Worm (Caenorhabditis elegans) whole organism, L3 larva: ENCODE data around the gene fat-6.

Source experiments
- R02D3.7 ChIP-seq: fragments of 150-350 bp; optimal IDR thresholded peaks from 2 replicates; lab custom pipeline; 2014; ENCODE audit warnings: missing biosample characterization, missing genetic modification characterization
- aly-2 ChIP-seq: fragments of 150-350 bp; optimal IDR thresholded peaks from 2 replicates; lab custom pipeline; 2014; ENCODE audit warnings: missing biosample characterization, missing genetic modification characterization
- ama-1 ChIP-seq: fragments of 150-350 bp; optimal IDR thresholded peaks from 2 replicates; lab custom pipeline; 2018
- ceh-16 ChIP-seq: sonication (generic microtip); optimal IDR thresholded peaks from 2 replicates; lab custom pipeline; 2017; ENCODE audit warnings: missing biosample characterization, missing genetic modification characterization
- ceh-82 ChIP-seq: fragments of 150-350 bp; optimal IDR thresholded peaks from 2 replicates; lab custom pipeline; 2014; ENCODE audit warnings: missing biosample characterization, missing genetic modification characterization
- egl-27 ChIP-seq: sonication (generic microtip); optimal IDR thresholded peaks from 4 replicates; lab custom pipeline; 2017; ENCODE audit warnings: missing biosample characterization, missing genetic modification reagents, missing genetic modification characterization
- egl-5 ChIP-seq: fragments of 150-350 bp; optimal IDR thresholded peaks from 2 replicates; lab custom pipeline; 2017; ENCODE audit warnings: missing biosample characterization, missing genetic modification reagents, missing genetic modification characterization, inconsistent platforms
- elt-1 ChIP-seq: fragments of 150-350 bp; optimal IDR thresholded peaks from 2 replicates; lab custom pipeline; 2014; ENCODE audit warnings: missing biosample characterization, missing genetic modification characterization
- elt-2 ChIP-seq: sonication (generic microtip); optimal IDR thresholded peaks from 2 replicates; lab custom pipeline; 2016; ENCODE audit warnings: missing genetic modification reagents, mild to moderate bottlenecking, missing genetic modification characterization, missing compliant biosample characterization
- elt-3 ChIP-seq, 3 experiments: fragments of 150-350 bp in 1 of 3; sonication (generic microtip) in 2 of 3; optimal IDR thresholded peaks; 2 replicates in 2 of 3; 4 replicates in 1 of 3; lab custom pipeline; 2014 to 2017; ENCODE audit warnings: missing biosample characterization in 3 of 3, missing genetic modification characterization in 3 of 3
- fkh-10 ChIP-seq: sonication (generic microtip); optimal IDR thresholded peaks from 2 replicates; lab custom pipeline; 2017; ENCODE audit warnings: missing biosample characterization, missing genetic modification reagents, missing genetic modification characterization
- fkh-2 ChIP-seq: fragments of 150-350 bp; optimal IDR thresholded peaks from 2 replicates; lab custom pipeline; 2014; ENCODE audit warnings: missing biosample characterization, missing genetic modification reagents, missing genetic modification characterization
- fos-1 ChIP-seq: fragments of 150-350 bp; optimal IDR thresholded peaks from 2 replicates; lab custom pipeline; 2014; ENCODE audit warnings: missing biosample characterization, missing genetic modification characterization
- hmg-11 ChIP-seq: sonication (generic microtip); optimal IDR thresholded peaks from 2 replicates; lab custom pipeline; 2016; ENCODE audit warnings: missing genetic modification characterization, missing compliant biosample characterization
- jun-1 ChIP-seq: fragments of 150-350 bp; optimal IDR thresholded peaks from 2 replicates; lab custom pipeline; 2014; ENCODE audit warnings: missing biosample characterization, missing genetic modification reagents, missing genetic modification characterization
- lsy-12 ChIP-seq: sonication (generic microtip); optimal IDR thresholded peaks from 2 replicates; lab custom pipeline; 2016; ENCODE audit warnings: mild to moderate bottlenecking, missing genetic modification characterization, missing compliant biosample characterization
- mdl-1 ChIP-seq: fragments of 150-350 bp; optimal IDR thresholded peaks from 2 replicates; lab custom pipeline; 2014; ENCODE audit warnings: missing biosample characterization, missing genetic modification characterization
- mml-1 ChIP-seq: fragments of 150-350 bp; sonication (generic microtip); optimal IDR thresholded peaks from 3 replicates; lab custom pipeline; 2014; ENCODE audit warnings: missing biosample characterization, missing genetic modification characterization
- nfya-1 ChIP-seq: sonication (generic microtip); optimal IDR thresholded peaks from 2 replicates; lab custom pipeline; 2017; ENCODE audit warnings: missing genetic modification characterization, mild to moderate bottlenecking, missing compliant biosample characterization, antibody characterized with exemption, moderate library complexity; ENCODE audit not compliant: insufficient read depth
- nhr-11 ChIP-seq: fragments of 150-350 bp; optimal IDR thresholded peaks from 2 replicates; lab custom pipeline; 2014; ENCODE audit warnings: missing biosample characterization, missing genetic modification characterization
- nhr-12 ChIP-seq: fragments of 150-350 bp; optimal IDR thresholded peaks from 2 replicates; lab custom pipeline; 2014; ENCODE audit warnings: missing biosample characterization, missing genetic modification characterization
- nhr-23 ChIP-seq: fragments of 150-350 bp; optimal IDR thresholded peaks from 2 replicates; lab custom pipeline; 2014; ENCODE audit warnings: missing biosample characterization, missing genetic modification reagents, missing genetic modification characterization
- nhr-237 ChIP-seq: fragments of 150-350 bp; optimal IDR thresholded peaks from 2 replicates; lab custom pipeline; 2014; ENCODE audit warnings: missing biosample characterization, missing genetic modification characterization
- nhr-25 ChIP-seq: sonication (generic microtip); optimal IDR thresholded peaks from 2 replicates; lab custom pipeline; 2017; ENCODE audit warnings: missing biosample characterization, missing genetic modification characterization
- nhr-28 ChIP-seq: fragments of 150-350 bp; optimal IDR thresholded peaks from 2 replicates; lab custom pipeline; 2014; ENCODE audit warnings: missing biosample characterization, missing genetic modification characterization
- nhr-43 ChIP-seq: sonication (generic microtip); optimal IDR thresholded peaks from 2 replicates; lab custom pipeline; 2016; ENCODE audit warnings: mild to moderate bottlenecking, missing genetic modification characterization, missing compliant biosample characterization; ENCODE audit not compliant: poor library complexity, severe bottlenecking
- nhr-67 ChIP-seq: fragments of 150-350 bp; optimal IDR thresholded peaks from 2 replicates; lab custom pipeline; 2014; ENCODE audit warnings: missing biosample characterization, missing genetic modification characterization
- nhr-76 ChIP-seq: fragments of 150-350 bp; sonication (generic microtip); optimal IDR thresholded peaks from 5 replicates; lab custom pipeline; 2014; ENCODE audit warnings: missing biosample characterization, missing genetic modification characterization
- pqm-1 ChIP-seq: fragments of 150-350 bp; optimal IDR thresholded peaks from 2 replicates; lab custom pipeline; 2017; ENCODE audit warnings: missing biosample characterization, missing genetic modification characterization, inconsistent platforms
- sea-2 ChIP-seq: fragments of 150-350 bp; sonication (generic microtip); optimal IDR thresholded peaks from 4 replicates; lab custom pipeline; 2014; ENCODE audit warnings: missing biosample characterization, missing genetic modification reagents, missing genetic modification characterization
- snpc-4 ChIP-seq: fragments of 150-350 bp; optimal IDR thresholded peaks from 2 replicates; lab custom pipeline; 2014; ENCODE audit warnings: missing biosample characterization, missing genetic modification characterization
- tbx-2 ChIP-seq: sonication (generic microtip); optimal IDR thresholded peaks from 2 replicates; lab custom pipeline; 2016; ENCODE audit warnings: mild to moderate bottlenecking, missing genetic modification characterization, missing compliant biosample characterization
- unc-39 ChIP-seq: sonication (generic microtip); optimal IDR thresholded peaks from 4 replicates; lab custom pipeline; 2017; ENCODE audit warnings: missing biosample characterization, missing genetic modification characterization
- unc-62 ChIP-seq: fragments of 150-350 bp; sonication (generic microtip); optimal IDR thresholded peaks from 4 replicates; lab custom pipeline; 2014; ENCODE audit warnings: missing biosample characterization, missing genetic modification reagents, missing genetic modification characterization
- zag-1 ChIP-seq: fragments of 150-350 bp; optimal IDR thresholded peaks from 2 replicates; lab custom pipeline; 2014; ENCODE audit warnings: missing biosample characterization, missing genetic modification characterization
- ztf-11 ChIP-seq: fragments of 150-350 bp; optimal IDR thresholded peaks from 2 replicates; lab custom pipeline; 2014; ENCODE audit warnings: missing biosample characterization, missing genetic modification characterization
- ztf-4 ChIP-seq: fragments of 150-350 bp; optimal IDR thresholded peaks from 2 replicates; lab custom pipeline; 2014; ENCODE audit warnings: missing biosample characterization, missing genetic modification characterization

fat-6 gene

ce11 chrIV:11903676-11904075 is 11.8 kb downstream of the fat-6 start:
- TF ChIP-seq nhr-43 (peak; percentile 61), egl-5 (tag; lab: Kevin White, UChicago) (no peak), elt-1 (tag; lab: Kevin White, UChicago) (peak; percentile 70)

ce11 chrIV:11902832-11903231 is 12.7 kb downstream of the fat-6 start:
- peak; percentile 20 for TF ChIP-seq nhr-23 (tag; lab: Kevin White, UChicago)
- peak; percentile 6 for TF ChIP-seq nhr-25 (tag; lab: Kevin White, UChicago)
- peak; percentile 82 for TF ChIP-seq nhr-43
- peak; percentile 2 for TF ChIP-seq nfya-1 (tag; lab: Kevin White, UChicago)
- TF ChIP-seq elt-2 (tag; lab: Kevin White, UChicago) = no peak

- peak; percentile 36 for TF ChIP-seq nhr-23 (tag; lab: Kevin White, UChicago)
- TF ChIP-seq elt-3 (tag; optimal IDR thresholded peaks at IDR 0.05; lab: Kevin White, UChicago) = peak in 1 of 3 experiments; percentile 55
- peak; percentile 41 for TF ChIP-seq nhr-25 (tag; lab: Kevin White, UChicago)
- TF ChIP-seq zag-1 (tag; lab: Kevin White, UChicago) = no peak
- TF ChIP-seq nhr-43 = peak; percentile 94
- TF ChIP-seq lsy-12 (tag; lab: Kevin White, UChicago) = no peak
- TF ChIP-seq sea-2 (GFP tag; lab: Kevin White, UChicago) = no peak
Observed at ce11 chrIV:11901215-11901614, 14.3 kb downstream of the fat-6 start.

- TF ChIP-seq fos-1 (tag; lab: Kevin White, UChicago) (no peak), nhr-43 (peak; percentile 78), nhr-23 (tag; lab: Kevin White, UChicago) (peak; percentile 64), elt-1 (tag; lab: Kevin White, UChicago) (peak; percentile 94)
Observed at ce11 chrIV:11900399-11900798, 15.1 kb downstream of the fat-6 start.

- TF ChIP-seq elt-3 (tag; optimal IDR thresholded peaks at IDR 0.05; lab: Kevin White, UChicago) = peak in 1 of 3 experiments; percentile 72
- no peak for TF ChIP-seq ama-1 (lab: Kevin White, UChicago)
- TF ChIP-seq fos-1 (tag; lab: Kevin White, UChicago) = no peak
- TF ChIP-seq nhr-67 (tag; lab: Kevin White, UChicago) = no peak
- peak; percentile 40 for TF ChIP-seq tbx-2 (tag; lab: Kevin White, UChicago)
- no peak for TF ChIP-seq sea-2 (GFP tag; lab: Kevin White, UChicago)
- no peak for TF ChIP-seq nhr-76 (tag; lab: Kevin White, UChicago)
- TF ChIP-seq egl-5 (tag; lab: Kevin White, UChicago) = no peak
- TF ChIP-seq elt-2 (tag; lab: Kevin White, UChicago) = no peak
- no peak for TF ChIP-seq pqm-1 (tag; lab: Kevin White, UChicago)
- peak; percentile 64 for TF ChIP-seq nhr-23 (tag; lab: Kevin White, UChicago)
- peak; percentile 48 for TF ChIP-seq nhr-25 (tag; lab: Kevin White, UChicago)
- TF ChIP-seq nhr-43 = peak; percentile 98
- TF ChIP-seq nhr-28 (tag; lab: Kevin White, UChicago) = no peak
- TF ChIP-seq unc-39 = no peak
- no peak for TF ChIP-seq elt-1 (tag; lab: Kevin White, UChicago)
- no peak for TF ChIP-seq aly-2 (tag; lab: Kevin White, UChicago)
- no peak for TF ChIP-seq ztf-11 (tag; lab: Kevin White, UChicago)
- TF ChIP-seq nfya-1 (tag; lab: Kevin White, UChicago) = peak; percentile 8
- TF ChIP-seq fkh-2 (tag; lab: Kevin White, UChicago) = no peak
- no peak for TF ChIP-seq nhr-237
- TF ChIP-seq mml-1 (tag; lab: Kevin White, UChicago) = no peak
- TF ChIP-seq hmg-11 (tag; lab: Kevin White, UChicago) = no peak
Observed at ce11 chrIV:11899358-11899757, 16.1 kb downstream of the fat-6 start, which contains the start of gene nhr-43. Gene nhr-43, plus strand, starts transcription at chrIV:11899590.

ce11 chrIV:11897710-11898109 is 17.8 kb downstream of the fat-6 start:
- peak; percentile 13 for TF ChIP-seq elt-2 (tag; lab: Kevin White, UChicago)
- TF ChIP-seq mml-1 (tag; lab: Kevin White, UChicago) = no peak
- peak in 2 of 3 experiments; percentile 28 to 36 for TF ChIP-seq elt-3 (tag; optimal IDR thresholded peaks at IDR 0.05; lab: Kevin White, UChicago)
- no peak for TF ChIP-seq lsy-12 (tag; lab: Kevin White, UChicago)
- TF ChIP-seq nhr-67 (tag; lab: Kevin White, UChicago) = no peak
- peak; percentile 74 for TF ChIP-seq nhr-23 (tag; lab: Kevin White, UChicago)
- no peak for TF ChIP-seq nhr-12 (tag; lab: Kevin White, UChicago)
- TF ChIP-seq unc-62 (GFP tag; lab: Kevin White, UChicago) = no peak
- no peak for TF ChIP-seq ama-1 (lab: Kevin White, UChicago)
- peak; percentile 48 for TF ChIP-seq pqm-1 (tag; lab: Kevin White, UChicago)
- TF ChIP-seq ceh-16 = no peak
- TF ChIP-seq nfya-1 (tag; lab: Kevin White, UChicago) = peak; percentile 47
- TF ChIP-seq nhr-237 = no peak
- no peak for TF ChIP-seq fkh-10
- no peak for TF ChIP-seq aly-2 (tag; lab: Kevin White, UChicago)
- TF ChIP-seq snpc-4 = no peak
- no peak for TF ChIP-seq unc-39
- TF ChIP-seq ceh-82 (tag; lab: Kevin White, UChicago) = no peak
- TF ChIP-seq R02D3.7 = no peak
- TF ChIP-seq nhr-11 (tag; lab: Kevin White, UChicago) = no peak
- TF ChIP-seq ztf-11 (tag; lab: Kevin White, UChicago) = no peak
- no peak for TF ChIP-seq ztf-4
- TF ChIP-seq nhr-43 = peak; percentile 93
- TF ChIP-seq sea-2 (GFP tag; lab: Kevin White, UChicago) = no peak
- no peak for TF ChIP-seq tbx-2 (tag; lab: Kevin White, UChicago)
- TF ChIP-seq mdl-1 (tag; lab: Kevin White, UChicago) = no peak
- no peak for TF ChIP-seq jun-1 (tag; lab: Kevin White, UChicago)
- TF ChIP-seq nhr-25 (tag; lab: Kevin White, UChicago) = peak; percentile 47
- no peak for TF ChIP-seq egl-27 (tag; lab: Kevin White, UChicago)
- no peak for TF ChIP-seq elt-1 (tag; lab: Kevin White, UChicago)
